Fruit fly (Drosophila melanogaster) whole organism, embryonic: ENCODE data around the gene CG17841.

Source experiments
- CG11398 ChIP-seq: fragments of 200-800 bp; sonication (Bioruptor generic); optimal IDR thresholded peaks from 2 replicates; lab custom pipeline; 2016; ENCODE audit warnings: missing biosample characterization, missing genetic modification characterization
- CG12155 ChIP-seq: fragments of 200-800 bp; sonication (Bioruptor generic); optimal IDR thresholded peaks from 3 replicates; lab custom pipeline; 2016; ENCODE audit warnings: missing biosample characterization, missing genetic modification characterization
- CG1233 ChIP-seq: fragments of 200-800 bp; sonication (Bioruptor generic); optimal IDR thresholded peaks from 4 replicates; lab custom pipeline; 2018; ENCODE audit warnings: missing biosample characterization, mild to moderate bottlenecking, missing genetic modification characterization
- CG13287 ChIP-seq: fragments of 200-800 bp; sonication (Bioruptor generic); IDR thresholded peaks from 2 replicates; pipeline ENCODE4 v1.3.6; 2022; ENCODE audit warnings: missing biosample characterization, missing genetic modification characterization; ENCODE audit not compliant: partially characterized antibody
- CG13424 ChIP-seq: fragments of 200-800 bp; sonication (Bioruptor generic); optimal IDR thresholded peaks from 2 replicates; lab custom pipeline; 2019; ENCODE audit warnings: missing biosample characterization, mild to moderate bottlenecking, missing genetic modification characterization, moderate library complexity
- CG14014 ChIP-seq: fragments of 200-800 bp; sonication (Bioruptor generic); IDR thresholded peaks from 2 replicates; pipeline ENCODE4 v1.3.6; 2022; ENCODE audit warnings: missing biosample characterization, missing genetic modification characterization
- CG14667 ChIP-seq: fragments of 200-800 bp; sonication (Bioruptor generic); IDR thresholded peaks from 2 replicates; pipeline ENCODE4 v1.3.6; 2022; ENCODE audit warnings: missing biosample characterization, missing genetic modification characterization
- CG14710 ChIP-seq: fragments of 200-800 bp; sonication (Bioruptor generic); optimal IDR thresholded peaks from 3 replicates; lab custom pipeline; 2019; ENCODE audit warnings: missing biosample characterization, mild to moderate bottlenecking, missing genetic modification characterization, moderate library complexity
- CG16813 ChIP-seq: fragments of 200-800 bp; sonication (Bioruptor generic); IDR thresholded peaks from 3 replicates; pipeline ENCODE4 v1.3.6; 2022; ENCODE audit warnings: missing biosample characterization, missing genetic modification characterization; ENCODE audit not compliant: partially characterized antibody
- CG16815 ChIP-seq: fragments of 200-800 bp; sonication (Bioruptor generic); optimal IDR thresholded peaks from 3 replicates; lab custom pipeline; 2017; ENCODE audit warnings: missing biosample characterization, mild to moderate bottlenecking, missing genetic modification characterization
- CG18619 ChIP-seq: fragments of 200-800 bp; sonication (Bioruptor generic); optimal IDR thresholded peaks from 3 replicates; lab custom pipeline; 2017; ENCODE audit warnings: missing biosample characterization, mild to moderate bottlenecking, missing genetic modification characterization
- CG2120 ChIP-seq: fragments of 200-800 bp; sonication (Bioruptor generic); optimal IDR thresholded peaks from 3 replicates; lab custom pipeline; 2016; ENCODE audit warnings: missing biosample characterization, missing genetic modification characterization
- CG2875 ChIP-seq: fragments of 200-800 bp; sonication (Bioruptor generic); optimal IDR thresholded peaks from 2 replicates; lab custom pipeline; 2017; ENCODE audit warnings: missing biosample characterization, mild to moderate bottlenecking, missing genetic modification characterization, missing genetic modification reagents
- CG34422 ChIP-seq: fragments of 200-800 bp; sonication (Bioruptor generic); IDR thresholded peaks from 3 replicates; pipeline ENCODE4 v1.3.6; 2022; ENCODE audit warnings: missing biosample characterization, missing genetic modification characterization
- CG3995 ChIP-seq: fragments of 200-800 bp; sonication (Bioruptor generic); optimal IDR thresholded peaks from 3 replicates; lab custom pipeline; 2016; ENCODE audit warnings: missing biosample characterization, missing genetic modification characterization
- CG43689 ChIP-seq: fragments of 200-800 bp; sonication (Bioruptor generic); IDR thresholded peaks from 2 replicates; pipeline ENCODE4 v1.3.6; 2022; ENCODE audit warnings: missing biosample characterization, missing genetic modification characterization
- CG4820 ChIP-seq: fragments of 200-800 bp; sonication (Bioruptor generic); optimal IDR thresholded peaks from 3 replicates; lab custom pipeline; 2016; ENCODE audit warnings: missing biosample characterization, missing genetic modification characterization
- CG9932 ChIP-seq: fragments of 200-800 bp; sonication (Bioruptor generic); IDR thresholded peaks from 2 replicates; pipeline ENCODE4 v1.3.6; 2022; ENCODE audit warnings: missing biosample characterization, missing genetic modification characterization
- CkIIα-i1 ChIP-seq: fragments of 200-800 bp; sonication (Bioruptor generic); IDR thresholded peaks from 2 replicates; pipeline ENCODE4 v1.3.6; 2022; ENCODE audit warnings: missing biosample characterization, missing genetic modification characterization
- CrebB ChIP-seq: fragments of 200-800 bp; sonication (Bioruptor generic); optimal IDR thresholded peaks from 3 replicates; lab custom pipeline; 2018; ENCODE audit warnings: missing biosample characterization, mild to moderate bottlenecking, missing genetic modification characterization
- Gsc ChIP-seq: fragments of 200-800 bp; sonication (Bioruptor generic); IDR thresholded peaks from 2 replicates; pipeline ENCODE4 v1.3.6; 2022; ENCODE audit warnings: missing biosample characterization, missing genetic modification characterization
- Gug ChIP-seq: fragments of 200-800 bp; sonication (Bioruptor generic); IDR thresholded peaks from 4 replicates; pipeline ENCODE4 v1.3.6; 2022; ENCODE audit warnings: missing biosample characterization, missing genetic modification characterization
- Hr3 ChIP-seq: fragments of 200-800 bp; sonication (Bioruptor generic); optimal IDR thresholded peaks from 3 replicates; lab custom pipeline; 2016; ENCODE audit warnings: missing biosample characterization, missing genetic modification characterization
- MTF-1 ChIP-seq: fragments of 200-800 bp; sonication (Bioruptor generic); optimal IDR thresholded peaks from 2 replicates; lab custom pipeline; 2018; ENCODE audit warnings: missing biosample characterization, mild to moderate bottlenecking, missing genetic modification characterization, borderline replicate concordance
- Rfx ChIP-seq: fragments of 200-800 bp; sonication (Bioruptor generic); IDR thresholded peaks from 2 replicates; pipeline ENCODE4 v1.3.6; 2022; ENCODE audit warnings: missing biosample characterization, missing genetic modification characterization
- Six4 ChIP-seq: fragments of 200-800 bp; sonication (Bioruptor generic); optimal IDR thresholded peaks from 2 replicates; lab custom pipeline; 2016; ENCODE audit warnings: missing biosample characterization, missing genetic modification characterization
- ac ChIP-seq: fragments of 200-800 bp; sonication (Bioruptor generic); optimal IDR thresholded peaks from 3 replicates; lab custom pipeline; 2017; ENCODE audit warnings: missing biosample characterization, mild to moderate bottlenecking, missing genetic modification characterization
- ase ChIP-seq: fragments of 200-800 bp; sonication (Bioruptor generic); IDR thresholded peaks from 3 replicates; pipeline ENCODE4 v1.3.6; 2022; ENCODE audit warnings: missing biosample characterization, missing genetic modification characterization
- bbx ChIP-seq: fragments of 200-800 bp; sonication (Bioruptor generic); IDR thresholded peaks from 2 replicates; pipeline ENCODE4 v1.3.6; 2022; ENCODE audit warnings: missing biosample characterization, missing genetic modification characterization; ENCODE audit not compliant: partially characterized antibody
- ci ChIP-seq: fragments of 200-800 bp; sonication (Bioruptor generic); IDR thresholded peaks from 3 replicates; pipeline ENCODE4 v1.3.6; 2022; ENCODE audit warnings: missing biosample characterization, missing genetic modification characterization
- fru ChIP-seq: fragments of >200 bp; optimal IDR thresholded peaks from 2 replicates; lab custom pipeline; 2017
- jumu ChIP-seq: fragments of 200-800 bp; sonication (Bioruptor generic); optimal IDR thresholded peaks from 3 replicates; lab custom pipeline; 2016; ENCODE audit warnings: missing biosample characterization, missing genetic modification characterization
- lab ChIP-seq: fragments of 200-800 bp; sonication (Bioruptor generic); optimal IDR thresholded peaks from 3 replicates; lab custom pipeline; 2017; ENCODE audit warnings: missing biosample characterization, missing genetic modification characterization, mild to moderate bottlenecking, moderate library complexity, missing genetic modification reagents
- nmo ChIP-seq: fragments of 200-800 bp; sonication (Bioruptor generic); optimal IDR thresholded peaks from 2 replicates; lab custom pipeline; 2018; ENCODE audit warnings: missing biosample characterization, mild to moderate bottlenecking, missing genetic modification characterization, moderate library complexity
- pfk ChIP-seq: fragments of 200-800 bp; sonication (Bioruptor generic); optimal IDR thresholded peaks from 2 replicates; lab custom pipeline; 2018; ENCODE audit warnings: missing biosample characterization, mild to moderate bottlenecking, missing genetic modification characterization, moderate library complexity
- phol ChIP-seq: fragments of 200-800 bp; sonication (Bioruptor generic); optimal IDR thresholded peaks from 3 replicates; lab custom pipeline; 2018; ENCODE audit warnings: missing biosample characterization, mild to moderate bottlenecking, missing genetic modification characterization, moderate library complexity
- pros ChIP-seq: fragments of 200-800 bp; sonication (Bioruptor generic); optimal IDR thresholded peaks from 3 replicates; lab custom pipeline; 2019; ENCODE audit warnings: missing biosample characterization, mild to moderate bottlenecking, missing genetic modification characterization, moderate library complexity
- sna ChIP-seq: fragments of 200-800 bp; sonication (Bioruptor generic); IDR thresholded peaks from 2 replicates; pipeline ENCODE4 v1.3.6; 2022; ENCODE audit warnings: missing biosample characterization, missing genetic modification characterization; ENCODE audit not compliant: partially characterized antibody
- tin ChIP-seq: fragments of 200-800 bp; sonication (Bioruptor generic); optimal IDR thresholded peaks from 3 replicates; lab custom pipeline; 2016; ENCODE audit warnings: missing biosample characterization, missing genetic modification characterization
- ttk ChIP-seq: fragments of 200-800 bp; sonication (Bioruptor generic); IDR thresholded peaks from 2 replicates; pipeline ENCODE4 v2.1.2; 2022; ENCODE audit warnings: missing biosample characterization, missing genetic modification characterization
- vnd ChIP-seq: fragments of 200-800 bp; sonication (Bioruptor generic); IDR thresholded peaks from 3 replicates; pipeline ENCODE4 v1.3.6; 2022; ENCODE audit warnings: missing biosample characterization, missing genetic modification characterization; ENCODE audit not compliant: partially characterized antibody

CG17841 gene

dm6 chrX:10325567-10326345 is 42.1 kb upstream of the CG17841 start, which contains the start of gene alpha-Man-Ia (continued):
- no peak for TF ChIP-seq pfk (GFP tag; lab: Kevin White, UChicago)
- no peak for TF ChIP-seq Hr3 (GFP tag; lab: Kevin White, UChicago)
- peak; percentile 5 for TF ChIP-seq Six4
- TF ChIP-seq CG16815 (GFP tag; lab: Kevin White, UChicago), result no peak
- TF ChIP-seq ci (GFP tag; lab: Robert Waterston, UW), result no peak
- no peak for TF ChIP-seq MTF-1
- TF ChIP-seq sna (GFP tag; lab: Robert Waterston, UW), result 0 out of 2 replicates have a peak, but pooled peaks have one; percentile 17
- TF ChIP-seq CG12155 (GFP tag; lab: Kevin White, UChicago), result peak; percentile 23
- TF ChIP-seq ase (GFP tag; lab: Robert Waterston, UW), result no peak
- no peak for TF ChIP-seq CG14667 (GFP tag; lab: Robert Waterston, UW)
- TF ChIP-seq CG34422 (GFP tag; lab: Robert Waterston, UW), result peak; percentile 82
- TF ChIP-seq CG13424 (tag; lab: Kevin White, UChicago), result peak; percentile 27
- TF ChIP-seq CG1233, result no peak
- TF ChIP-seq lab (GFP tag; lab: Kevin White, UChicago), result peak; percentile 1
- no peak for TF ChIP-seq CG13287
- TF ChIP-seq CG9932, result peak; percentile 50; the same call in 1 of the 2 replicates
- no peak for TF ChIP-seq CG11398 (GFP tag; lab: Kevin White, UChicago)
- TF ChIP-seq tin (GFP tag; lab: Kevin White, UChicago), result peak; percentile 11
- no peak for TF ChIP-seq CkIIα-i1 (GFP tag; lab: Robert Waterston, UW)
- 0 out of 2 replicates have a peak, but pooled peaks have one; percentile 20 for TF ChIP-seq bbx (GFP tag; lab: Robert Waterston, UW)
- TF ChIP-seq ac, result no peak
- TF ChIP-seq Rfx (GFP tag; lab: Robert Waterston, UW), result no peak
- 0 out of 3 replicates have a peak, but pooled peaks have one; percentile 23 for TF ChIP-seq vnd (GFP tag; lab: Robert Waterston, UW)
- TF ChIP-seq jumu, result peak; percentile 26
- TF ChIP-seq CG4820 (GFP tag; lab: Kevin White, UChicago), result peak; percentile 28
- no peak for TF ChIP-seq CG2875 (GFP tag; lab: Kevin White, UChicago)
- TF ChIP-seq CG14014, result 0 out of 2 replicates have a peak, but pooled peaks have one; percentile 11
- peak; percentile 89 for TF ChIP-seq CG3995 (GFP tag; lab: Kevin White, UChicago)
- TF ChIP-seq phol (tag; lab: Kevin White, UChicago), result peak; percentile 49
- TF ChIP-seq Gsc (GFP tag; lab: Robert Waterston, UW), result no peak
- peak; percentile 40 for TF ChIP-seq CG2120 (GFP tag; lab: Kevin White, UChicago)
- TF ChIP-seq CG16813 (GFP tag; lab: Robert Waterston, UW), result no peak
- TF ChIP-seq CG43689 (GFP tag; lab: Robert Waterston, UW), result no peak
- peak; percentile 57 for TF ChIP-seq CG14710
- TF ChIP-seq nmo, result peak; percentile 48
- peak; percentile 97 for TF ChIP-seq pros (GFP tag; lab: Kevin White, UChicago)
- TF ChIP-seq CrebB, result no peak
- no peak for TF ChIP-seq fru
- TF ChIP-seq ttk, result no peak
- 0 out of 4 replicates have a peak, but pooled peaks have one; percentile 37 for TF ChIP-seq Gug
- peak; percentile 19 for TF ChIP-seq CG18619 (GFP tag; lab: Kevin White, UChicago)
